Fruit fly (Drosophila melanogaster): Measurements from ENCODE around the gene CG14949.

dm6 chr3L:2647523-2648378 is 4.5 kb upstream of the CG14949 start, which contains the start of gene CG1246:
- TF ChIP-seq Gug (GFP tag; IDR thresholded peaks at IDR 0.05) (no peak), CG8319 (GFP tag; optimal IDR thresholded peaks at IDR 0.05) (no peak), Sox102F (GFP tag; optimal IDR thresholded peaks at IDR 0.05) (no peak), acj6 (GFP tag; optimal IDR thresholded peaks at IDR 0.05) (no peak), net (GFP tag; optimal IDR thresholded peaks at IDR 0.05) (no peak), CG7368 (GFP tag; optimal IDR thresholded peaks at IDR 0.05) (no peak), Ets21C (GFP tag; optimal IDR thresholded peaks at IDR 0.05) (no peak)
